Fruit fly (Drosophila melanogaster): ENCODE measurements around the gene CG15385.

Gene CG15385

dm6 chr2L:2221649-2222150 is 9.3 kb upstream of the CG15385 start (continued):
- TF ChIP-seq CG2129 (GFP tag; IDR thresholded peaks at IDR 0.05; ENCODE audit: partially characterized antibody) (no peak), CG1529 (GFP tag; optimal IDR thresholded peaks at IDR 0.05) (peak; percentile 95), Blimp-1 (GFP tag; optimal IDR thresholded peaks at IDR 0.05) (peak; percentile 91), seq (GFP tag; IDR thresholded peaks at IDR 0.05) (peak; percentile 98), CG32772 (GFP tag; IDR thresholded peaks at IDR 0.05) (peak; percentile 95), CG5953 (GFP tag; IDR thresholded peaks at IDR 0.05) (peak; percentile 96), dati (GFP tag; IDR thresholded peaks at IDR 0.05) (peak; percentile 92), CG12769 (tag; optimal IDR thresholded peaks at IDR 0.05) (peak; percentile 99), sens (GFP tag) (peak; percentile 99), Abd-B (GFP tag; optimal IDR thresholded peaks at IDR 0.05) (peak; percentile 92), shn (GFP tag; optimal IDR thresholded peaks at IDR 0.05) (peak; percentile 94), CG11695 (GFP tag; IDR thresholded peaks at IDR 0.05) (peak; percentile 98), CG2678 (tag; optimal IDR thresholded peaks at IDR 0.05) (peak; percentile 98), Spps (tag; optimal IDR thresholded peaks at IDR 0.05) (peak; percentile 85), sens-2 (GFP tag; IDR thresholded peaks at IDR 0.05) (peak; percentile 96), mam (GFP tag; optimal IDR thresholded peaks at IDR 0.05) (peak; percentile 96), Dp (GFP tag; optimal IDR thresholded peaks at IDR 0.05) (peak; percentile 10), ara (GFP tag; IDR thresholded peaks at IDR 0.05) (peak; percentile 97), CG9727 (GFP tag; optimal IDR thresholded peaks at IDR 0.05) (peak; percentile 97), CG10959 (GFP tag; IDR thresholded peaks at IDR 0.05) (peak; percentile 95), Dip3 (GFP tag; optimal IDR thresholded peaks at IDR 0.05) (peak; percentile 96), odd (GFP tag; optimal IDR thresholded peaks at IDR 0.05) (peak; percentile 95), croc (GFP tag; conservative IDR thresholded peaks at IDR 0.05) (peak; percentile 91), fd64A (GFP tag; optimal IDR thresholded peaks at IDR 0.05) (peak; percentile 90), yki (optimal IDR thresholded peaks at IDR 0.05) (no peak), Ssrp (tag; optimal IDR thresholded peaks at IDR 0.05) (peak; percentile 91), zf30C (GFP tag; optimal IDR thresholded peaks at IDR 0.05) (peak; percentile 85), gt (GFP tag; IDR thresholded peaks at IDR 0.05) (peak; percentile 91), Eip74EF (GFP tag; optimal IDR thresholded peaks at IDR 0.05) (peak in 1 of 2 experiments; percentile 92), CG6254 (GFP tag; optimal IDR thresholded peaks at IDR 0.05) (peak; percentile 80), lmd (GFP tag; IDR thresholded peaks at IDR 0.05) (peak; percentile 98), CG4424 (GFP tag; optimal IDR thresholded peaks at IDR 0.05) (peak; percentile 92), pros (GFP tag; optimal IDR thresholded peaks at IDR 0.05) (no peak), CG12659 (GFP tag; optimal IDR thresholded peaks at IDR 0.05) (peak; percentile 98), ap (GFP tag; IDR thresholded peaks at IDR 0.05) (peak; percentile 97), abd-A (tag; optimal IDR thresholded peaks at IDR 0.05) (peak; percentile 48), Dip2 (GFP tag; IDR thresholded peaks at IDR 0.05) (peak; percentile 67; the same call in 1 of the 2 replicates), tap (tag; optimal IDR thresholded peaks at IDR 0.05) (peak; percentile 96), TFAM (GFP tag; optimal IDR thresholded peaks at IDR 0.05) (peak; percentile 78), nau (GFP tag; optimal IDR thresholded peaks at IDR 0.05) (peak; percentile 92), chn (GFP tag; optimal IDR thresholded peaks at IDR 0.05) (peak; percentile 97), CG34376 (GFP tag; optimal IDR thresholded peaks at IDR 0.05) (peak; percentile 94), zfh1 (GFP tag; IDR thresholded peaks at IDR 0.05) (peak; percentile 98), PHDP (tag; optimal IDR thresholded peaks at IDR 0.05) (peak; percentile 98), CG42726 (GFP tag; IDR thresholded peaks at IDR 0.05; ENCODE audit: partially characterized antibody) (no peak), tgo (GFP tag; IDR thresholded peaks at IDR 0.05) (peak; percentile 98), Gsc (GFP tag; IDR thresholded peaks at IDR 0.05) (peak; percentile 81; the same call in 1 of the 2 replicates), CG9817 (tag; optimal IDR thresholded peaks at IDR 0.05) (peak; percentile 98), CG31224 (GFP tag; IDR thresholded peaks at IDR 0.05) (peak; percentile 94), hkb (optimal IDR thresholded peaks at IDR 0.05) (no peak), hkb (GFP tag; IDR thresholded peaks at IDR 0.05) (peak; percentile 98)
